Worm (Caenorhabditis elegans): ENCODE results near the gene rpb-6.

DNA sequence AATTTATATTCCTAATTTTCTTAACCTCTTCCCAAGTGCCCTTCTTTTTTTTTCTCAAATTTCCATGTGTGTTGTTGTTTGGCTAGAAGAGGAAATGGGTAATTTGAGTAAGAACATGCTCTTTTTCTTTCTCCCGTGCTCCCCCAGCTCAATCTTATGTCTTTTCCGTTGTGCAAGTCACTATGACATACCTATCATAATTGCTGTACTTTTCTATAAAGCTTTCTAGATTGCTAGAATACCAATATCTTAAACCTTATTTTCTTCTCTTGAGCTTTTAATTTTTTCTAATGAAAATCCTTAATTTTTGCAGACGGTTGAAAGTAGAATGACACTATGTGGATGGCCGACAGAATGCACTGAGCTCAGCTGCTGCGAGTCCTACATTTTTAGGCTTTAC, 8.9 kb upstream of the rpb-6 start, which contains the start of gene txt-13:
- TF ChIP-seq him-1 (tag; optimal IDR thresholded peaks at IDR 0.05) (no peak), W03F9.2 (tag; optimal IDR thresholded peaks at IDR 0.05) (no peak)

Data from whole organism, L4/young adult.